Worm (Caenorhabditis elegans) whole organism, young adult: ENCODE results near the gene F17E5.2.

Source experiments
- C17E4.6 ChIP-seq: fragments of 200-800 bp; sonication (Bioruptor generic); IDR thresholded peaks from 2 replicates; pipeline ENCODE4 v1.3.6; 2022; ENCODE audit warnings: missing genetic modification reagents, missing genetic modification characterization, missing compliant biosample characterization
- D2030.7 ChIP-seq: fragments of 200-800 bp; sonication (Bioruptor generic); IDR thresholded peaks from 2 replicates; pipeline ENCODE4 v1.3.6; 2022; ENCODE audit warnings: missing genetic modification reagents, missing genetic modification characterization, missing compliant biosample characterization
- F10E7.11 ChIP-seq: sonication (generic microtip); optimal IDR thresholded peaks from 2 replicates; lab custom pipeline; 2017; ENCODE audit warnings: mild to moderate bottlenecking, missing genetic modification characterization, moderate library complexity, missing compliant biosample characterization
- F22D6.2 ChIP-seq: sonication (generic microtip); optimal IDR thresholded peaks from 2 replicates; lab custom pipeline; 2016; ENCODE audit warnings: mild to moderate bottlenecking, missing genetic modification characterization, missing compliant biosample characterization
- F55B11.4 ChIP-seq: sonication (generic microtip); optimal IDR thresholded peaks from 2 replicates; lab custom pipeline; 2016; ENCODE audit warnings: missing compliant biosample characterization, missing genetic modification characterization, borderline replicate concordance; ENCODE audit not compliant: insufficient read depth
- T07F8.4 ChIP-seq: sonication (generic microtip); optimal IDR thresholded peaks from 2 replicates; lab custom pipeline; 2016; ENCODE audit warnings: mild to moderate bottlenecking, missing genetic modification characterization, moderate library complexity, missing compliant biosample characterization
- T26A5.8 ChIP-seq: sonication (generic microtip); optimal IDR thresholded peaks from 2 replicates; lab custom pipeline; 2016; ENCODE audit warnings: missing genetic modification characterization, missing compliant biosample characterization
- Y53F4B.3 ChIP-seq: fragments of 200-800 bp; sonication (Bioruptor generic); IDR thresholded peaks from 2 replicates; pipeline ENCODE4 v1.3.6; 2022; ENCODE audit warnings: missing genetic modification reagents, missing genetic modification characterization, missing compliant biosample characterization
- Y53G8AR.9 ChIP-seq: fragments of 200-800 bp; sonication (Bioruptor generic); conservative IDR thresholded peaks from 2 replicates; pipeline ENCODE4 v1.3.6; 2022; ENCODE audit warnings: missing genetic modification reagents, missing genetic modification characterization, missing compliant biosample characterization
- ama-1 ChIP-seq, 3 experiments: fragments of 150-350 bp in 1 of 3; sonication (generic microtip) in 2 of 3; optimal IDR thresholded peaks; 2 replicates each; lab custom pipeline; 2014 to 2018; ENCODE audit warnings: missing biosample characterization in 2 of 3, missing genetic modification characterization in 2 of 3, missing genetic modification reagents in 2 of 3
- aptf-2 ChIP-seq: fragments of 200-800 bp; sonication (Bioruptor generic); conservative IDR thresholded peaks from 2 replicates; pipeline ENCODE4 v1.3.6; 2022; ENCODE audit warnings: missing genetic modification reagents, missing genetic modification characterization, missing compliant biosample characterization
- attf-3 ChIP-seq: fragments of 200-800 bp; sonication (Bioruptor generic); conservative IDR thresholded peaks from 2 replicates; pipeline ENCODE4 v1.3.6; 2022; ENCODE audit warnings: missing genetic modification reagents, missing genetic modification characterization, missing compliant biosample characterization
- egl-44 ChIP-seq: fragments of 200-800 bp; sonication (Bioruptor generic); IDR thresholded peaks from 2 replicates; pipeline ENCODE4 v1.3.6; 2022; ENCODE audit warnings: missing genetic modification reagents, missing genetic modification characterization, missing compliant biosample characterization
- ekl-4 ChIP-seq: fragments of 200-800 bp; sonication (Bioruptor generic); IDR thresholded peaks from 2 replicates; pipeline ENCODE4 v1.3.6; 2022; ENCODE audit warnings: missing genetic modification reagents, missing genetic modification characterization, missing compliant biosample characterization
- ets-4 ChIP-seq: fragments of 200-800 bp; sonication (Bioruptor generic); optimal IDR thresholded peaks from 2 replicates; lab custom pipeline; 2018; ENCODE audit warnings: mild to moderate bottlenecking, missing genetic modification characterization, missing compliant biosample characterization
- him-1 ChIP-seq: sonication (generic microtip); optimal IDR thresholded peaks from 2 replicates; lab custom pipeline; 2016; ENCODE audit warnings: missing genotype, missing genetic modification reagents, missing genetic modification characterization, missing compliant biosample characterization
- hlh-12 ChIP-seq: sonication (generic microtip); optimal IDR thresholded peaks from 2 replicates; lab custom pipeline; 2016; ENCODE audit warnings: missing genetic modification characterization, missing compliant biosample characterization
- hmg-1.2 ChIP-seq: fragments of 200-800 bp; sonication (Bioruptor generic); IDR thresholded peaks from 2 replicates; pipeline ENCODE4 v1.3.6; 2022; ENCODE audit warnings: missing genetic modification reagents, missing genetic modification characterization, missing compliant biosample characterization
- lin-35 ChIP-seq, 3 experiments: fragments of 150-350 bp in 2 of 3; sonication (generic microtip) in 1 of 3; optimal IDR thresholded peaks; 2 replicates each; lab custom pipeline; 2014 to 2018; ENCODE audit warnings: missing biosample characterization in 3 of 3, missing genetic modification characterization in 3 of 3, missing genetic modification reagents in 3 of 3
- lin-54 ChIP-seq: fragments of 200-800 bp; sonication (Bioruptor generic); optimal IDR thresholded peaks from 2 replicates; lab custom pipeline; 2018; ENCODE audit warnings: mild to moderate bottlenecking, missing genetic modification characterization, missing compliant biosample characterization
- mcd-1 ChIP-seq: fragments of 200-800 bp; sonication (Bioruptor generic); IDR thresholded peaks from 2 replicates; pipeline ENCODE4 v1.3.6; 2022; ENCODE audit warnings: missing genetic modification reagents, missing genetic modification characterization, missing compliant biosample characterization
- mel-28 ChIP-seq: sonication (generic microtip); optimal IDR thresholded peaks from 2 replicates; lab custom pipeline; 2016; ENCODE audit warnings: borderline replicate concordance, mild to moderate bottlenecking, missing genetic modification characterization, missing compliant biosample characterization
- nfya-1 ChIP-seq: sonication (generic microtip); optimal IDR thresholded peaks from 2 replicates; lab custom pipeline; 2017; ENCODE audit warnings: antibody characterized with exemption, missing compliant biosample characterization, missing genetic modification characterization, borderline replicate concordance; ENCODE audit not compliant: insufficient read depth
- nfya-2 ChIP-seq: fragments of 200-800 bp; sonication (Bioruptor generic); IDR thresholded peaks from 2 replicates; pipeline ENCODE4 v1.3.6; 2022; ENCODE audit warnings: missing genetic modification reagents, missing genetic modification characterization, missing compliant biosample characterization
- nfyb-1 ChIP-seq: fragments of 200-800 bp; sonication (Bioruptor generic); IDR thresholded peaks from 2 replicates; pipeline ENCODE4 v1.3.6; 2022; ENCODE audit warnings: missing genetic modification reagents, missing genetic modification characterization, missing compliant biosample characterization
- nhr-27 ChIP-seq: fragments of 200-800 bp; sonication (Bioruptor generic); optimal IDR thresholded peaks from 2 replicates; lab custom pipeline; 2018; ENCODE audit warnings: mild to moderate bottlenecking, missing genetic modification characterization, moderate library complexity, missing compliant biosample characterization
- nhr-80 ChIP-seq: sonication (generic microtip); optimal IDR thresholded peaks from 2 replicates; lab custom pipeline; 2016; ENCODE audit warnings: missing genetic modification characterization, missing compliant biosample characterization
- rcor-1 ChIP-seq: fragments of 200-800 bp; sonication (Bioruptor generic); IDR thresholded peaks from 2 replicates; pipeline ENCODE4 v1.3.6; 2022; ENCODE audit warnings: missing genetic modification reagents, missing genetic modification characterization, missing compliant biosample characterization
- rec-8 ChIP-seq, 2 experiments: sonication (generic microtip); optimal IDR thresholded peaks; 2 replicates each; lab custom pipeline; 2016; ENCODE audit warnings: mild to moderate bottlenecking in 2 of 2, missing genetic modification characterization in 2 of 2, missing genetic modification reagents in 2 of 2, missing genotype in 2 of 2, missing biosample characterization in 1 of 2, missing compliant biosample characterization in 1 of 2, moderate library complexity in 1 of 2
- sdz-38 ChIP-seq: sonication (generic microtip); optimal IDR thresholded peaks from 2 replicates; lab custom pipeline; 2016; ENCODE audit warnings: missing genotype, missing genetic modification characterization, missing compliant biosample characterization
- sea-2 ChIP-seq: fragments of 200-800 bp; sonication (Bioruptor generic); IDR thresholded peaks from 2 replicates; pipeline ENCODE4 v1.3.6; 2022; ENCODE audit warnings: missing genetic modification characterization, missing compliant biosample characterization
- snpc-1.3 ChIP-seq: sonication (generic microtip); optimal IDR thresholded peaks from 2 replicates; lab custom pipeline; 2017; ENCODE audit warnings: missing genetic modification characterization, mild to moderate bottlenecking, missing compliant biosample characterization, antibody characterized with exemption, moderate library complexity, missing genotype, missing genetic modification reagents; ENCODE audit not compliant: insufficient read depth
- snpc-4 ChIP-seq, 5 experiments: fragments of 150-350 bp in 1 of 5; sonication (generic microtip) in 4 of 5; optimal IDR thresholded peaks; 2 replicates each; lab custom pipeline; 2014 to 2018; ENCODE audit warnings: missing genetic modification characterization in 5 of 5, missing biosample characterization in 3 of 5, antibody characterized with exemption in 2 of 5, mild to moderate bottlenecking in 2 of 5, missing compliant biosample characterization in 2 of 5, missing genotype in 2 of 5, moderate library complexity in 2 of 5, missing genetic modification reagents in 1 of 5
- tlf-1 ChIP-seq: fragments of 200-800 bp; sonication (Bioruptor generic); optimal IDR thresholded peaks from 2 replicates; lab custom pipeline; 2018; ENCODE audit warnings: mild to moderate bottlenecking, missing genetic modification characterization, missing compliant biosample characterization
- ztf-25 ChIP-seq: fragments of 200-800 bp; sonication (Bioruptor generic); IDR thresholded peaks from 2 replicates; pipeline ENCODE4 v1.3.6; 2022; ENCODE audit warnings: missing genetic modification reagents, missing genetic modification characterization, missing compliant biosample characterization
- ztf-28 ChIP-seq: fragments of 200-800 bp; sonication (Bioruptor generic); IDR thresholded peaks from 2 replicates; pipeline ENCODE4 v1.3.6; 2022; ENCODE audit warnings: missing genetic modification reagents, missing genetic modification characterization, missing compliant biosample characterization

F17E5.2 gene

ce11 chrX:12367498-12367897, 26.6 kb upstream of the F17E5.2 start (continued):
- TF ChIP-seq ama-1 (optimal IDR thresholded peaks at IDR 0.05; lab: Kevin White, UChicago) (no peak), ama-1 (GFP tag; optimal IDR thresholded peaks at IDR 0.05; lab: Kevin White, UChicago) (peak in 1 of 2 experiments; percentile 48), F22D6.2 (tag; lab: Kevin White, UChicago) (no peak), F55B11.4 (tag; lab: Kevin White, UChicago) (no peak)

- TF ChIP-seq tlf-1 (GFP tag; lab: Kevin White, UChicago) = no peak
- TF ChIP-seq lin-54 = no peak
- no peak for TF ChIP-seq mel-28
- TF ChIP-seq sea-2 = no peak
- TF ChIP-seq Y53G8AR.9 (GFP tag; lab: Robert Waterston, UW) = no peak
- no peak for TF ChIP-seq D2030.7 (GFP tag; lab: Robert Waterston, UW)
- TF ChIP-seq sdz-38 (tag; lab: Kevin White, UChicago) = no peak
- no peak for TF ChIP-seq rec-8 (tag; optimal IDR thresholded peaks at IDR 0.05; lab: Kevin White, UChicago)
- no peak for TF ChIP-seq Y53F4B.3 (GFP tag; lab: Robert Waterston, UW)
- no peak for TF ChIP-seq C17E4.6
- TF ChIP-seq snpc-4 (GFP tag; optimal IDR thresholded peaks at IDR 0.05; lab: Kevin White, UChicago) = no peak
- TF ChIP-seq snpc-4 (tag; optimal IDR thresholded peaks at IDR 0.05; lab: Kevin White, UChicago) = no peak
- no peak for TF ChIP-seq him-1 (tag; lab: Kevin White, UChicago)
- no peak for TF ChIP-seq ztf-28 (GFP tag; lab: Robert Waterston, UW)
These were observed 22.7 kb upstream of the F17E5.2 start, which contains the start of gene rif-1.2 for ce11 chrX:12371321-12371720. rif-1.2 (minus strand) TSS chrX:12371421.

- no peak for TF ChIP-seq snpc-1.3 (tag; lab: Kevin White, UChicago)
- TF ChIP-seq aptf-2 (GFP tag; lab: Robert Waterston, UW) = no peak
These were observed 18.3 kb upstream of the F17E5.2 start for ce11 chrX:12375783-12376182.

ce11 chrX:12378293-12378692, 15.8 kb upstream of the F17E5.2 start, which contains the start of gene glb-13:
glb-13 (minus strand) TSS chrX:12378393.
- no peak for TF ChIP-seq ekl-4 (GFP tag; lab: Robert Waterston, UW)

- TF ChIP-seq nfya-1 (tag; lab: Kevin White, UChicago) (no peak), T26A5.8 (tag; lab: Kevin White, UChicago) (no peak), F10E7.11 (no peak), ztf-25 (no peak), T07F8.4 (tag; lab: Kevin White, UChicago) (no peak), aptf-2 (GFP tag; lab: Robert Waterston, UW) (no peak), nfya-2 (GFP tag; lab: Robert Waterston, UW) (no peak)
These were observed 2.7 kb upstream of the F17E5.2 start, which contains the start of gene nekl-3 for ce11 chrX:12391380-12391779. nekl-3 (minus strand) TSS chrX:12391480.

- TF ChIP-seq lin-35 (GFP tag; optimal IDR thresholded peaks at IDR 0.05; lab: Kevin White, UChicago) (no peak), rcor-1 (GFP tag; lab: Robert Waterston, UW) (no peak), nfyb-1 (GFP tag; lab: Robert Waterston, UW) (no peak), egl-44 (GFP tag; lab: Robert Waterston, UW) (no peak), nhr-80 (tag; lab: Kevin White, UChicago) (no peak), ztf-28 (GFP tag; lab: Robert Waterston, UW) (no peak), mcd-1 (GFP tag; lab: Robert Waterston, UW) (no peak), hlh-12 (no peak), Y53F4B.3 (GFP tag; lab: Robert Waterston, UW) (no peak), T26A5.8 (tag; lab: Kevin White, UChicago) (no peak), ets-4 (no peak), nhr-27 (tag; lab: Kevin White, UChicago) (no peak), attf-3 (no peak), Y53G8AR.9 (GFP tag; lab: Robert Waterston, UW) (no peak), hmg-1.2 (GFP tag; lab: Robert Waterston, UW) (no peak)
- TF ChIP-seq, all 124 proteins: peak for 0
These were observed 10.7 kb downstream of the F17E5.2 start for ce11 chrX:12404729-12405128.
